Worm (Caenorhabditis elegans) whole organism, L4 larva: ENCODE results near the gene acr-21.
A peak's percentile ranks its signal among the peaks of the same experiment; 100 is the strongest.

Source experiments
- T20F7.1 ChIP-seq: fragments of 200-800 bp; sonication (Bioruptor generic); optimal IDR thresholded peaks from 2 replicates; lab custom pipeline; 2018; ENCODE audit warnings: mild to moderate bottlenecking, missing genetic modification characterization, missing compliant biosample characterization
- T26A8.4 ChIP-seq: fragments of 200-800 bp; sonication (Bioruptor generic); IDR thresholded peaks from 2 replicates; pipeline ENCODE4 v1.3.6; 2022; ENCODE audit warnings: missing genetic modification characterization, missing compliant biosample characterization
- Y105C5A.15 ChIP-seq: fragments of 200-800 bp; sonication (Bioruptor generic); IDR thresholded peaks from 2 replicates; pipeline ENCODE4 v1.3.6; 2022; ENCODE audit warnings: missing genetic modification characterization, missing compliant biosample characterization
- Y75B8A.6 ChIP-seq: fragments of 200-800 bp; sonication (Bioruptor generic); IDR thresholded peaks from 2 replicates; pipeline ENCODE4 v1.3.6; 2022; ENCODE audit warnings: missing genetic modification reagents, missing genetic modification characterization, missing compliant biosample characterization
- arid-1 ChIP-seq: fragments of 200-800 bp; sonication (Bioruptor generic); conservative IDR thresholded peaks from 2 replicates; pipeline ENCODE4 v1.3.6; 2022; ENCODE audit warnings: missing genetic modification reagents, missing genetic modification characterization, missing compliant biosample characterization
- ceh-20 ChIP-seq: fragments of 200-800 bp; sonication (Bioruptor generic); IDR thresholded peaks from 2 replicates; pipeline ENCODE4 v1.3.6; 2022; ENCODE audit warnings: missing genetic modification reagents, missing genetic modification characterization, missing compliant biosample characterization
- ceh-44 ChIP-seq: fragments of 200-800 bp; sonication (Bioruptor generic); IDR thresholded peaks from 2 replicates; pipeline ENCODE4 v1.3.6; 2022; ENCODE audit warnings: missing genetic modification reagents, missing genetic modification characterization, missing compliant biosample characterization
- ces-1 ChIP-seq: fragments of 150-350 bp; sonication (generic microtip); optimal IDR thresholded peaks from 4 replicates; lab custom pipeline; 2014; ENCODE audit warnings: missing biosample characterization, missing genetic modification reagents, missing genetic modification characterization
- ctbp-1 ChIP-seq: fragments of 200-800 bp; sonication (Bioruptor generic); IDR thresholded peaks from 2 replicates; pipeline ENCODE4 v1.3.6; 2022; ENCODE audit warnings: missing genetic modification reagents, missing genetic modification characterization, missing compliant biosample characterization
- daf-19 ChIP-seq: fragments of 200-800 bp; sonication (Bioruptor generic); conservative IDR thresholded peaks from 2 replicates; pipeline ENCODE4 v1.3.6; 2022; ENCODE audit warnings: missing genetic modification characterization, missing compliant biosample characterization
- dmd-8 ChIP-seq: fragments of 200-800 bp; sonication (Bioruptor generic); IDR thresholded peaks from 2 replicates; pipeline ENCODE4 v1.3.6; 2022; ENCODE audit warnings: missing genetic modification characterization, missing compliant biosample characterization
- dpl-1 ChIP-seq: fragments of 150-350 bp; optimal IDR thresholded peaks from 2 replicates; lab custom pipeline; 2014; ENCODE audit warnings: missing biosample characterization, missing genetic modification reagents, missing genetic modification characterization
- dve-1 ChIP-seq: sonication (generic microtip); optimal IDR thresholded peaks from 2 replicates; lab custom pipeline; 2017; ENCODE audit warnings: antibody characterized with exemption, mild to moderate bottlenecking, missing genetic modification characterization, missing compliant biosample characterization; ENCODE audit not compliant: insufficient read depth
- egl-43 ChIP-seq: fragments of 200-800 bp; sonication (Bioruptor generic); IDR thresholded peaks from 2 replicates; pipeline ENCODE4 v1.3.6; 2022; ENCODE audit warnings: missing genetic modification reagents, missing genetic modification characterization, missing compliant biosample characterization
- fos-1 ChIP-seq: fragments of 150-350 bp; optimal IDR thresholded peaks from 2 replicates; lab custom pipeline; 2014; ENCODE audit warnings: missing biosample characterization, missing genetic modification characterization
- hif-1 ChIP-seq, 2 experiments: sonication (generic microtip); optimal IDR thresholded peaks; 2 replicates each; lab custom pipeline; 2016 to 2017; ENCODE audit warnings: missing compliant biosample characterization in 2 of 2, missing genetic modification characterization in 2 of 2, missing genetic modification reagents in 2 of 2, missing genotype in 2 of 2, mild to moderate bottlenecking in 1 of 2
- hlh-11 ChIP-seq: fragments of 200-800 bp; sonication (Bioruptor generic); optimal IDR thresholded peaks from 2 replicates; lab custom pipeline; 2018; ENCODE audit warnings: mild to moderate bottlenecking, missing genetic modification characterization, missing compliant biosample characterization
- lin-13 ChIP-seq: fragments of 150-350 bp; optimal IDR thresholded peaks from 2 replicates; lab custom pipeline; 2014; ENCODE audit warnings: missing biosample characterization, missing genetic modification reagents, missing genetic modification characterization
- lin-15B ChIP-seq: fragments of 150-350 bp; sonication (generic microtip); optimal IDR thresholded peaks from 3 replicates; lab custom pipeline; 2014; ENCODE audit warnings: missing biosample characterization, missing genetic modification characterization
- lin-38 ChIP-seq: fragments of 200-800 bp; sonication (Bioruptor generic); IDR thresholded peaks from 2 replicates; pipeline ENCODE4 v1.3.6; 2022; ENCODE audit warnings: missing genetic modification reagents, missing genetic modification characterization, missing compliant biosample characterization
- lin-39 ChIP-seq: fragments of 150-350 bp; optimal IDR thresholded peaks from 2 replicates; lab custom pipeline; 2014; ENCODE audit warnings: missing biosample characterization, missing genetic modification reagents, missing genetic modification characterization
- lsy-2 ChIP-seq, 2 experiments: fragments of 150-350 bp in 1 of 2; sonication (generic microtip) in 1 of 2; optimal IDR thresholded peaks; 2 replicates each; lab custom pipeline; 2014 to 2017; ENCODE audit warnings: missing biosample characterization in 2 of 2, missing genetic modification characterization in 2 of 2
- madf-5 ChIP-seq, 2 experiments: fragments of 200-800 bp; sonication (Bioruptor generic); IDR thresholded peaks; 2 replicates each; pipeline ENCODE4 v1.3.6; 2022; ENCODE audit warnings: missing compliant biosample characterization in 2 of 2, missing genetic modification characterization in 2 of 2
- mep-1 ChIP-seq: fragments of 150-350 bp; sonication (generic microtip); optimal IDR thresholded peaks from 3 replicates; lab custom pipeline; 2014; ENCODE audit warnings: missing biosample characterization, missing genetic modification characterization
- mes-2 ChIP-seq: sonication (generic microtip); optimal IDR thresholded peaks from 2 replicates; lab custom pipeline; 2016; ENCODE audit warnings: missing genotype, mild to moderate bottlenecking, missing genetic modification characterization, missing compliant biosample characterization; ENCODE audit not compliant: poor library complexity, severe bottlenecking
- mxl-3 ChIP-seq: fragments of 200-800 bp; sonication (Bioruptor generic); optimal IDR thresholded peaks from 2 replicates; lab custom pipeline; 2018; ENCODE audit warnings: mild to moderate bottlenecking, missing genetic modification characterization, missing compliant biosample characterization
- nhr-77 ChIP-seq: fragments of 150-350 bp; optimal IDR thresholded peaks from 2 replicates; lab custom pipeline; 2014; ENCODE audit warnings: missing biosample characterization, missing genetic modification characterization
- pqm-1 ChIP-seq: sonication (generic microtip); optimal IDR thresholded peaks from 2 replicates; lab custom pipeline; 2017; ENCODE audit warnings: missing biosample characterization, missing genetic modification characterization
- sdz-12 ChIP-seq: fragments of 200-800 bp; sonication (Bioruptor generic); optimal IDR thresholded peaks from 2 replicates; lab custom pipeline; 2018; ENCODE audit warnings: mild to moderate bottlenecking, missing genetic modification characterization, missing compliant biosample characterization
- snpc-1.2 ChIP-seq: fragments of 200-800 bp; sonication (Bioruptor generic); IDR thresholded peaks from 2 replicates; pipeline ENCODE4 v1.3.6; 2022; ENCODE audit warnings: missing genetic modification reagents, missing genetic modification characterization, missing compliant biosample characterization
- tag-97 ChIP-seq: fragments of 200-800 bp; sonication (Bioruptor generic); IDR thresholded peaks from 2 replicates; pipeline ENCODE4 v1.3.6; 2022; ENCODE audit warnings: missing genetic modification characterization, missing compliant biosample characterization
- unc-39 ChIP-seq: sonication (generic microtip); optimal IDR thresholded peaks from 2 replicates; lab custom pipeline; 2017; ENCODE audit warnings: missing biosample characterization, missing genetic modification characterization
- vab-7 ChIP-seq: fragments of 200-800 bp; sonication (Bioruptor generic); IDR thresholded peaks from 2 replicates; pipeline ENCODE4 v1.3.6; 2022; ENCODE audit warnings: missing genetic modification reagents, missing genetic modification characterization, missing compliant biosample characterization

The acr-21 gene

ce11 chrIII:6625317-6625716 is 43.6 kb downstream of the acr-21 start (continued):
- no peak for TF ChIP-seq lin-15B (tag; lab: Kevin White, UChicago)
- peak; percentile 32 for TF ChIP-seq T20F7.1
- no peak for TF ChIP-seq Y75B8A.6
- TF ChIP-seq dpl-1 (GFP tag; lab: Kevin White, UChicago): peak; percentile 64
- peak; percentile 44 for TF ChIP-seq nhr-77 (tag; lab: Kevin White, UChicago)
- TF ChIP-seq ces-1: no peak
- TF ChIP-seq lin-13 (GFP tag; lab: Kevin White, UChicago): peak; percentile 21
- peak; percentile 51 for TF ChIP-seq dve-1 (tag; lab: Kevin White, UChicago)
- no peak for TF ChIP-seq snpc-1.2 (GFP tag; lab: Robert Waterston, UW)
- TF ChIP-seq pqm-1: no peak
- no peak for TF ChIP-seq sdz-12
- TF ChIP-seq mxl-3: no peak
- no peak for TF ChIP-seq Y105C5A.15 (GFP tag; lab: Robert Waterston, UW)
- no peak for TF ChIP-seq lin-39 (tag; lab: Kevin White, UChicago)
- no peak for TF ChIP-seq ceh-20 (GFP tag; lab: Robert Waterston, UW)
- no peak for TF ChIP-seq daf-19 (GFP tag; lab: Robert Waterston, UW)
- no peak for TF ChIP-seq fos-1 (tag; lab: Kevin White, UChicago)
- TF ChIP-seq egl-43 (GFP tag; lab: Robert Waterston, UW): no peak
- no peak for TF ChIP-seq unc-39
- TF ChIP-seq hlh-11: peak; percentile 13
- no peak for TF ChIP-seq tag-97
- no peak for TF ChIP-seq T26A8.4
- TF ChIP-seq mep-1 (tag; lab: Kevin White, UChicago): peak; percentile 73
- TF ChIP-seq ctbp-1 (GFP tag; lab: Robert Waterston, UW): no peak
- peak; percentile 94 for TF ChIP-seq mes-2
- TF ChIP-seq hif-1 (tag; optimal IDR thresholded peaks at IDR 0.05; lab: Kevin White, UChicago): peak in 1 of 2 experiments; percentile 58
- TF ChIP-seq lsy-2 (tag; optimal IDR thresholded peaks at IDR 0.05; lab: Kevin White, UChicago): peak in 1 of 2 experiments; percentile 78

- TF ChIP-seq ceh-44 (GFP tag; lab: Robert Waterston, UW) (0 out of 2 replicates have a peak, but pooled peaks have one; percentile 34), lin-38 (peak; percentile 61)
Measured at ce11 chrIII:6626291-6626690, 44.6 kb downstream of the acr-21 start.

ce11 chrIII:6627876-6628275 is 46.2 kb downstream of the acr-21 start:
- TF ChIP-seq lin-38: peak; percentile 82
- TF ChIP-seq, all 104 proteins: peak for 1; not testable (repeated sequence) for 103

- TF ChIP-seq madf-5 (GFP tag; IDR thresholded peaks at IDR 0.05; lab: Robert Waterston, UW) (0 out of 4 replicates have a peak, but pooled peaks of 1 of the 2 experiments have one; percentile 53), vab-7 (GFP tag; lab: Robert Waterston, UW) (peak; percentile 44; the same call in 1 of the 2 replicates), lin-38 (peak; percentile 70), dmd-8 (GFP tag; lab: Robert Waterston, UW) (0 out of 2 replicates have a peak, but pooled peaks have one; percentile 59), Y105C5A.15 (GFP tag; lab: Robert Waterston, UW) (0 out of 2 replicates have a peak, but pooled peaks have one; percentile 51), arid-1 (GFP tag; lab: Robert Waterston, UW) (0 out of 2 replicates have a peak, but pooled peaks have one; percentile 23)
Measured at ce11 chrIII:6628769-6629168, 47.1 kb downstream of the acr-21 start.
